Fruit fly (Drosophila melanogaster) whole organism, embryonic: ENCODE data around the gene CG13369.
A peak's percentile ranks its signal among the peaks of the same experiment; 100 is the strongest.

Experiments
- ATbp ChIP-seq: fragments of 200-800 bp; sonication (Bioruptor generic); optimal IDR thresholded peaks from 2 replicates; lab custom pipeline; 2017; ENCODE audit warnings: missing biosample characterization, mild to moderate bottlenecking, missing genetic modification characterization, missing genetic modification reagents
- BEAF-32 ChIP-seq: fragments of 200-800 bp; sonication (Bioruptor generic); optimal IDR thresholded peaks from 3 replicates; lab custom pipeline; 2017; ENCODE audit warnings: missing biosample characterization, missing genetic modification characterization, mild to moderate bottlenecking, moderate library complexity, missing genetic modification reagents
- Bdp1 ChIP-seq: fragments of 200-800 bp; sonication (Bioruptor generic); optimal IDR thresholded peaks from 3 replicates; lab custom pipeline; 2016; ENCODE audit warnings: missing biosample characterization, missing genetic modification characterization
- CG10366 ChIP-seq: fragments of 200-800 bp; sonication (Bioruptor generic); IDR thresholded peaks from 2 replicates; pipeline ENCODE4 v1.3.6; 2022; ENCODE audit warnings: missing biosample characterization, missing genetic modification characterization
- CG10979 ChIP-seq: fragments of 200-800 bp; sonication (Bioruptor generic); optimal IDR thresholded peaks from 2 replicates; lab custom pipeline; 2018; ENCODE audit warnings: missing biosample characterization, mild to moderate bottlenecking, missing genetic modification characterization, moderate library complexity
- CG11398 ChIP-seq: fragments of 200-800 bp; sonication (Bioruptor generic); optimal IDR thresholded peaks from 2 replicates; lab custom pipeline; 2016; ENCODE audit warnings: missing biosample characterization, missing genetic modification characterization
- CG12155 ChIP-seq: fragments of 200-800 bp; sonication (Bioruptor generic); optimal IDR thresholded peaks from 3 replicates; lab custom pipeline; 2016; ENCODE audit warnings: missing biosample characterization, missing genetic modification characterization
- CG12659 ChIP-seq: fragments of 200-800 bp; sonication (Bioruptor generic); optimal IDR thresholded peaks from 3 replicates; lab custom pipeline; 2017; ENCODE audit warnings: mild to moderate bottlenecking, missing biosample characterization, missing genetic modification reagents, missing genetic modification characterization
- CG14667 ChIP-seq: fragments of 200-800 bp; sonication (Bioruptor generic); IDR thresholded peaks from 2 replicates; pipeline ENCODE4 v1.3.6; 2022; ENCODE audit warnings: missing biosample characterization, missing genetic modification characterization
- CG14710 ChIP-seq: fragments of 200-800 bp; sonication (Bioruptor generic); optimal IDR thresholded peaks from 3 replicates; lab custom pipeline; 2019; ENCODE audit warnings: missing biosample characterization, mild to moderate bottlenecking, missing genetic modification characterization, moderate library complexity
- CG1602 ChIP-seq: fragments of 200-800 bp; sonication (Bioruptor generic); optimal IDR thresholded peaks from 3 replicates; lab custom pipeline; 2016; ENCODE audit warnings: missing biosample characterization, missing genetic modification characterization
- CG3281 ChIP-seq: fragments of 200-800 bp; sonication (Bioruptor generic); optimal IDR thresholded peaks from 3 replicates; lab custom pipeline; 2017; ENCODE audit warnings: missing biosample characterization, mild to moderate bottlenecking, missing genetic modification characterization
- CG34224 ChIP-seq: fragments of 200-800 bp; sonication (Bioruptor generic); IDR thresholded peaks from 3 replicates; pipeline ENCODE4 v1.3.6; 2022; ENCODE audit warnings: missing biosample characterization, missing genetic modification characterization; ENCODE audit not compliant: partially characterized antibody
- CG3726 ChIP-seq: fragments of 200-800 bp; sonication (Bioruptor generic); IDR thresholded peaks from 3 replicates; pipeline ENCODE4, ENCODE4 v1.3.6; 2022; ENCODE audit warnings: missing biosample characterization, missing genetic modification characterization
- CG8290 ChIP-seq, 3 experiments: fragments of 200-800 bp; sonication (Bioruptor generic); optimal IDR thresholded peaks; 2 replicates each; lab custom pipeline; 2016 to 2019; ENCODE audit warnings: missing biosample characterization in 3 of 3, missing genetic modification characterization in 3 of 3, mild to moderate bottlenecking in 2 of 3, moderate library complexity in 1 of 3
- CG8478 ChIP-seq: fragments of >200 bp; optimal IDR thresholded peaks from 2 replicates; lab custom pipeline; 2018
- CG9609 ChIP-seq: fragments of 200-800 bp; sonication (Bioruptor generic); optimal IDR thresholded peaks from 3 replicates; lab custom pipeline; 2016; ENCODE audit warnings: missing biosample characterization, missing genetic modification characterization
- Dad ChIP-seq: fragments of 200-800 bp; sonication (Bioruptor generic); optimal IDR thresholded peaks from 3 replicates; lab custom pipeline; 2016; ENCODE audit warnings: missing biosample characterization, missing genetic modification characterization
- Doc2 ChIP-seq: fragments of 200-800 bp; sonication (Bioruptor generic); IDR thresholded peaks from 2 replicates; pipeline ENCODE4 v1.3.6; 2022; ENCODE audit warnings: missing biosample characterization, missing genetic modification characterization
- Dp ChIP-seq: fragments of 200-800 bp; sonication (Bioruptor generic); optimal IDR thresholded peaks from 2 replicates; lab custom pipeline; 2018; ENCODE audit warnings: missing biosample characterization, mild to moderate bottlenecking, missing genetic modification characterization, moderate library complexity
- Eip74EF ChIP-seq, 2 experiments: fragments of 200-800 bp in 1 of 2; fragments of >200 bp in 1 of 2; sonication (Bioruptor generic) in 1 of 2; optimal IDR thresholded peaks; 2 replicates each; lab custom pipeline; 2017 to 2019; ENCODE audit warnings: missing biosample characterization in 2 of 2, missing genetic modification characterization in 2 of 2, mild to moderate bottlenecking in 1 of 2, moderate library complexity in 1 of 2
- HHEX ChIP-seq: fragments of 200-800 bp; sonication (Bioruptor generic); optimal IDR thresholded peaks from 3 replicates; lab custom pipeline; 2017; ENCODE audit warnings: missing biosample characterization, mild to moderate bottlenecking, missing genetic modification characterization, missing genetic modification reagents
- Hey ChIP-seq: fragments of 200-800 bp; sonication (Bioruptor generic); optimal IDR thresholded peaks from 3 replicates; lab custom pipeline; 2018; ENCODE audit warnings: missing biosample characterization, mild to moderate bottlenecking, missing genetic modification characterization
- Hmr ChIP-seq: fragments of 200-800 bp; sonication (Bioruptor generic); optimal IDR thresholded peaks from 3 replicates; lab custom pipeline; 2017; ENCODE audit warnings: mild to moderate bottlenecking, missing biosample characterization, missing genetic modification reagents, missing genetic modification characterization
- Kr ChIP-seq: fragments of 200-800 bp; sonication (Bioruptor generic); optimal IDR thresholded peaks from 2 replicates; lab custom pipeline; 2017; ENCODE audit warnings: missing biosample characterization, mild to moderate bottlenecking, missing genetic modification characterization
- Lhr ChIP-seq: fragments of 200-800 bp; sonication (Bioruptor generic); optimal IDR thresholded peaks from 3 replicates; lab custom pipeline; 2017; ENCODE audit warnings: mild to moderate bottlenecking, missing biosample characterization, missing genetic modification reagents, missing genetic modification characterization
- Med ChIP-seq: fragments of 200-800 bp; sonication (Bioruptor generic); peaks from one replicate; lab custom pipeline; 2016; ENCODE audit warnings: missing biosample characterization, missing genetic modification characterization, mild to moderate bottlenecking, inconsistent platforms, moderate library complexity
- Mes4 ChIP-seq: fragments of 200-800 bp; sonication (Bioruptor generic); optimal IDR thresholded peaks from 2 replicates; lab custom pipeline; 2016; ENCODE audit warnings: missing biosample characterization, missing genetic modification characterization
- Neu2 ChIP-seq: fragments of 200-800 bp; sonication (Bioruptor generic); optimal IDR thresholded peaks from 3 replicates; lab custom pipeline; 2016; ENCODE audit warnings: missing biosample characterization, missing genetic modification characterization, borderline replicate concordance
- Nf-YC ChIP-seq: fragments of 200-800 bp; optimal IDR thresholded peaks from 3 replicates; lab custom pipeline; 2019; ENCODE audit warnings: missing biosample characterization, mild to moderate bottlenecking, missing genetic modification characterization, moderate library complexity
- Stat92E ChIP-seq, 3 experiments: fragments of >200 bp in 2 of 3; fragments of 200-800 bp in 1 of 3; sonication (Bioruptor generic) in 1 of 3; optimal IDR thresholded peaks; 2 replicates each; lab custom pipeline; 2017 to 2019; ENCODE audit warnings: missing biosample characterization in 3 of 3, missing genetic modification characterization in 3 of 3, mild to moderate bottlenecking in 1 of 3, moderate library complexity in 1 of 3
- YL-1 ChIP-seq: fragments of 200-800 bp; sonication (Bioruptor generic); optimal IDR thresholded peaks from 3 replicates; lab custom pipeline; 2017; ENCODE audit warnings: missing biosample characterization, mild to moderate bottlenecking, missing genetic modification characterization
- ara ChIP-seq: fragments of 200-800 bp; sonication (Bioruptor generic); IDR thresholded peaks from 2 replicates; pipeline ENCODE4 v1.3.6; 2022; ENCODE audit warnings: missing biosample characterization, missing genetic modification characterization
- az2 ChIP-seq: fragments of 200-800 bp; sonication (Bioruptor generic); optimal IDR thresholded peaks from 3 replicates; lab custom pipeline; 2016; ENCODE audit warnings: missing biosample characterization, missing genetic modification characterization
- bab2 ChIP-seq: fragments of 200-800 bp; sonication (Bioruptor generic); optimal IDR thresholded peaks from 2 replicates; lab custom pipeline; 2016; ENCODE audit warnings: missing biosample characterization, missing genetic modification characterization
- bbx ChIP-seq: fragments of 200-800 bp; sonication (Bioruptor generic); IDR thresholded peaks from 2 replicates; pipeline ENCODE4 v1.3.6; 2022; ENCODE audit warnings: missing biosample characterization, missing genetic modification characterization; ENCODE audit not compliant: partially characterized antibody
- cg ChIP-seq: fragments of 200-800 bp; sonication (Bioruptor generic); optimal IDR thresholded peaks from 3 replicates; lab custom pipeline; 2019; ENCODE audit warnings: missing biosample characterization, mild to moderate bottlenecking, missing genetic modification characterization, moderate library complexity
- crol ChIP-seq: fragments of 200-800 bp; sonication (Bioruptor generic); IDR thresholded peaks from 2 replicates; pipeline ENCODE4 v1.3.6; 2022; ENCODE audit warnings: missing biosample characterization, missing genetic modification characterization
- eyg ChIP-seq: fragments of 200-800 bp; sonication (Bioruptor generic); optimal IDR thresholded peaks from 3 replicates; lab custom pipeline; 2016; ENCODE audit warnings: missing biosample characterization, missing genetic modification characterization
- fru ChIP-seq: fragments of >200 bp; optimal IDR thresholded peaks from 2 replicates; lab custom pipeline; 2017
- ham ChIP-seq: fragments of 200-800 bp; sonication (Bioruptor generic); IDR thresholded peaks from 2 replicates; pipeline ENCODE4 v1.3.6; 2022; ENCODE audit warnings: missing biosample characterization, missing genetic modification characterization
- nerfin-1 ChIP-seq: fragments of 200-800 bp; sonication (Bioruptor generic); optimal IDR thresholded peaks from 3 replicates; lab custom pipeline; 2019; ENCODE audit warnings: missing biosample characterization, mild to moderate bottlenecking, missing genetic modification characterization, moderate library complexity
- nmo ChIP-seq: fragments of 200-800 bp; sonication (Bioruptor generic); optimal IDR thresholded peaks from 2 replicates; lab custom pipeline; 2018; ENCODE audit warnings: missing biosample characterization, mild to moderate bottlenecking, missing genetic modification characterization, moderate library complexity
- onecut ChIP-seq: fragments of 200-800 bp; sonication (Bioruptor generic); IDR thresholded peaks from 2 replicates; pipeline ENCODE4 v1.3.6; 2022; ENCODE audit warnings: missing biosample characterization, missing genetic modification characterization
- peb ChIP-seq: fragments of 200-800 bp; sonication (Bioruptor generic); IDR thresholded peaks from 2 replicates; pipeline ENCODE4 v1.3.6; 2022; ENCODE audit warnings: missing biosample characterization, missing genetic modification characterization
- pzg ChIP-seq: fragments of 200-800 bp; sonication (Bioruptor generic); optimal IDR thresholded peaks from 3 replicates; lab custom pipeline; 2018; ENCODE audit warnings: missing biosample characterization, mild to moderate bottlenecking, missing genetic modification characterization, moderate library complexity
- repo ChIP-seq: fragments of 200-800 bp; sonication (Bioruptor generic); optimal IDR thresholded peaks from 2 replicates; lab custom pipeline; 2016; ENCODE audit warnings: missing biosample characterization, missing genetic modification characterization
- salm ChIP-seq: fragments of 200-800 bp; sonication (Bioruptor generic); optimal IDR thresholded peaks from 2 replicates; lab custom pipeline; 2018; ENCODE audit warnings: missing biosample characterization, mild to moderate bottlenecking, missing genetic modification characterization
- slou ChIP-seq: fragments of 200-800 bp; sonication (Bioruptor generic); optimal IDR thresholded peaks from 3 replicates; lab custom pipeline; 2016; ENCODE audit warnings: missing biosample characterization, missing genetic modification characterization
- stwl ChIP-seq: fragments of 200-800 bp; sonication (Bioruptor generic); optimal IDR thresholded peaks from 3 replicates; lab custom pipeline; 2018; ENCODE audit warnings: missing biosample characterization, mild to moderate bottlenecking, missing genetic modification characterization, moderate library complexity
- tgo ChIP-seq: fragments of 200-800 bp; sonication (Bioruptor generic); IDR thresholded peaks from 3 replicates; pipeline ENCODE4 v1.3.6; 2022; ENCODE audit warnings: missing biosample characterization, missing genetic modification characterization

The CG13369 gene

DNA sequence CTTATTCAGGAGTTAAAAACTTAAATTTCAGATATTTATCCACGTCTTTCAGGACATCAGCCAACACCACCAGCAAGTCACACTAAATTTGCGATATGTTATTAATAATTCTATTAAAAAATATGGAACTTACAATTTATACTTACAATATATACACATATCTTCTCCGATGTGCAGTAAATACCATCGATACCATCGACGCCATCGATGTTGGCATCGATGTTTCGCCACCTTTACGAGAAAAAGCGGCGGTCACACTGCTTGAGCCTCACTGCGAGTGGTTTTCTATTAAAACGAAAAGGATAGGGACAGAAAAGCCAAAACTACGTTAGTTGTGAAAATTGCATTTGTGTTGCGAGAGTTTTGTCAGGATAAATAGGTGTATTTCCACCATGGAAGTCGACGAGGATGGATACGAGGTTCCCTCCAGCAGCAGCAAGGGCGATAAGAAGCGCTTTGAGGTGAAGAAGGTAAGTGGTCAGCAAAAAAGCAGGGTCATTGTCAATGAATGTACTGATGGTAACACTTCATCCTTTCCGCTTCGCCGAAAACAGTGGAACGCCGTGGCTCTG is 23.9 kb downstream of the CG13369 start, which contains the start of gene Roc1a (continued):
- TF ChIP-seq CG10366 (GFP tag; lab: Robert Waterston, UW) (no peak), HHEX (GFP tag; lab: Kevin White, UChicago) (no peak), Bdp1 (GFP tag; lab: Kevin White, UChicago) (no peak), CG10979 (no peak), CG11398 (no peak), ham (no peak), tgo (no peak), CG3726 (GFP tag; lab: Robert Waterston, UW) (no peak), Hey (tag; lab: Kevin White, UChicago) (no peak), CG12155 (no peak), CG9609 (GFP tag; lab: Kevin White, UChicago) (no peak), YL-1 (peak; percentile 28), Hmr (GFP tag; lab: Kevin White, UChicago) (no peak), ara (GFP tag; lab: Robert Waterston, UW) (no peak), Stat92E (GFP tag; optimal IDR thresholded peaks at IDR 0.05; lab: Kevin White, UChicago) (no peak), CG14710 (tag; lab: Kevin White, UChicago) (peak; percentile 32), bab2 (GFP tag; lab: Kevin White, UChicago) (no peak), repo (GFP tag; lab: Kevin White, UChicago) (no peak), CG1602 (no peak), Mes4 (GFP tag; lab: Kevin White, UChicago) (no peak), salm (tag; lab: Kevin White, UChicago) (no peak), Dad (GFP tag; lab: Kevin White, UChicago) (no peak), Lhr (no peak), ATbp (GFP tag; lab: Kevin White, UChicago) (no peak), Neu2 (no peak), CG3281 (GFP tag; lab: Kevin White, UChicago) (no peak)
- TF ChIP-seq, all 482 proteins: peak for 72

DNA sequence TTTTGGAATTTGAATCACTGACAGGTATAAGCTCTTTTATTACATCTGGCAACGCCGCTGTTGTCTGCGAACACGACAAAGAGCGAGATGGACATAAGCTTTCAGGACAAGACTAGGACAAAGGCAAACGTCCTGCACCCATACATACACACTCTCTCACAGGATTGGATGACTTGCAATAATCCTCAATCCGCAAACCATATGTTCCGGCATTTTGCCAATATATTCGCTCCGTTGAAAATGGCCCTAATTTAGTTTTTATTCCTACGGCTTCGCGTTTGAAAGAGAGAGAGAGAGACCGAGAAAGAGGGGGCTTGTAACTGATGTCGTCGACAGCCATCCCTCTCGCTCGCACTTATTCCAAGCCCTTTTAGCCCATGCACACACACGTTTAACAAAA is 31.0 kb downstream of the CG13369 start:
- TF ChIP-seq Nf-YC (tag; lab: Kevin White, UChicago) (peak; percentile 69), Med (peak; percentile 64), crol (no peak), nerfin-1 (tag; lab: Kevin White, UChicago) (peak; percentile 62), Doc2 (no peak), CG8290 (GFP tag; optimal IDR thresholded peaks at IDR 0.05; lab: Kevin White, UChicago) (no peak), CG8290 (tag; optimal IDR thresholded peaks at IDR 0.05; lab: Kevin White, UChicago) (peak in 1 of 2 experiments; percentile 2), pzg (GFP tag; lab: Kevin White, UChicago) (peak; percentile 31), CG34224 (GFP tag; lab: Robert Waterston, UW) (no peak), Kr (GFP tag; lab: Kevin White, UChicago) (no peak), onecut (GFP tag; lab: Robert Waterston, UW) (peak; percentile 58), bbx (GFP tag; lab: Robert Waterston, UW) (no peak), peb (GFP tag; lab: Robert Waterston, UW) (no peak), cg (GFP tag; lab: Kevin White, UChicago) (peak; percentile 14), az2 (GFP tag; lab: Kevin White, UChicago) (no peak), CG14667 (GFP tag; lab: Robert Waterston, UW) (no peak), Dp (GFP tag; lab: Kevin White, UChicago) (peak; percentile 25), stwl (tag; lab: Kevin White, UChicago) (peak; percentile 5), fru (lab: Kevin White, UChicago) (no peak), BEAF-32 (no peak), nmo (GFP tag; lab: Kevin White, UChicago) (peak; percentile 2), eyg (GFP tag; lab: Kevin White, UChicago) (no peak), Eip74EF (GFP tag; optimal IDR thresholded peaks at IDR 0.05; lab: Kevin White, UChicago) (no peak), CG12659 (no peak), slou (GFP tag; lab: Kevin White, UChicago) (no peak), CG8478 (lab: Kevin White, UChicago) (peak; percentile 82)
